Worm (Caenorhabditis elegans) whole organism, L3 larva: ENCODE data around the gene VY10G11R.1.
"Not testable (repeated sequence)": the region's sequence is repeated elsewhere in the genome, so short reads cannot be mapped to it uniquely, and the experiment has no call there.

Experiments
- nhr-237 ChIP-seq: fragments of 150-350 bp; optimal IDR thresholded peaks from 2 replicates; lab custom pipeline; 2014; ENCODE audit warnings: missing biosample characterization, missing genetic modification characterization
- ztf-4 ChIP-seq: fragments of 150-350 bp; optimal IDR thresholded peaks from 2 replicates; lab custom pipeline; 2014; ENCODE audit warnings: missing biosample characterization, missing genetic modification characterization

- TF ChIP-seq ztf-4, nhr-237 (tag; lab: Kevin White, UChicago): not testable (repeated sequence)
Observed at ce11 chrIV:16424337-16424736, 46.5 kb downstream of the VY10G11R.1 start, which contains the start of gene Y10G11A.1.
